Worm (Caenorhabditis elegans): ENCODE data around the gene ZK945.4.
A peak's percentile ranks its signal among the peaks of the same experiment; 100 is the strongest.

ZK945.4 gene

DNA sequence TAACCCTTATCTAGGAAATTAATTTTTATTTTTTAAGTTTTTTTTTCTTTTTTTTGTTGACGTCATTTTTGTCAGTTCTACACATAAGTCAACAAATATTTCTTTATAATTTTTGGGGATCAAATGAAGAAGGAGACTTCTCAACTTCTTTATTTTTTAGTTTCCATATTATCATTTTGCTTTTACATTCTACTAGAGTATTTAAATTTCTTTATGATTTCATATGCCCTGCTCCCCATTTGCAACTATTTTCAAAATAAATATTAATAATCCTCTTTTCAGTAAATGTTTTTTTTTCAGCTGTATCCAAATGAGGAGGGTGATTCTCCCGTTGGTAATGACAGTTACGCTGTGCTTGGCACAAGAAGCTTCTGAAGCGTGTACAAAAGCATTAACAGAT, 31.9 kb upstream of the ZK945.4 start, which contains the start of gene phg-1:
Gene phg-1 (plus strand): TSS at position 301 of the 400 bp plus-strand sequence.
- no peak for TF ChIP-seq ets-4 (tag; optimal IDR thresholded peaks at IDR 0.05)
- no peak for TF ChIP-seq nhr-232 (tag; optimal IDR thresholded peaks at IDR 0.05)
- no peak for TF ChIP-seq ceh-18 (tag; optimal IDR thresholded peaks at IDR 0.05)
- TF ChIP-seq hlh-8 (tag; optimal IDR thresholded peaks at IDR 0.05), result no peak
- TF ChIP-seq pax-1 (tag; optimal IDR thresholded peaks at IDR 0.05), result no peak
- no peak for TF ChIP-seq ceh-14 (tag; optimal IDR thresholded peaks at IDR 0.05)
- TF ChIP-seq odd-2 (tag; optimal IDR thresholded peaks at IDR 0.05), result no peak
- TF ChIP-seq ceh-30 (tag; optimal IDR thresholded peaks at IDR 0.05), result no peak
- no peak for TF ChIP-seq pag-3 (tag; optimal IDR thresholded peaks at IDR 0.05; ENCODE audit: borderline replicate concordance)
- TF ChIP-seq syd-9 (tag; optimal IDR thresholded peaks at IDR 0.05), result no peak
- TF ChIP-seq K09A11.1 (tag; optimal IDR thresholded peaks at IDR 0.05; ENCODE audit: insufficient read depth), result no peak
- TF ChIP-seq ama-1 (optimal IDR thresholded peaks at IDR 0.05), result no peak
- TF ChIP-seq elt-2 (tag; optimal IDR thresholded peaks at IDR 0.05), result no peak
- TF ChIP-seq ceh-48 (tag; optimal IDR thresholded peaks at IDR 0.05), result no peak
- TF ChIP-seq pros-1 (tag; optimal IDR thresholded peaks at IDR 0.05), result no peak
- no peak for TF ChIP-seq tbx-2 (tag; optimal IDR thresholded peaks at IDR 0.05)

ce11 chrII:10136771-10137170, 31.3 kb upstream of the ZK945.4 start:
- TF ChIP-seq pqm-1 (tag; optimal IDR thresholded peaks at IDR 0.05), result no peak
- peak; percentile 83 for TF ChIP-seq ceh-22 (tag; optimal IDR thresholded peaks at IDR 0.05)
- peak; percentile 24 for TF ChIP-seq dmd-4 (tag; optimal IDR thresholded peaks at IDR 0.05; ENCODE audit: borderline replicate concordance)
- TF ChIP-seq ets-4 (tag; optimal IDR thresholded peaks at IDR 0.05), result peak; percentile 41

DNA sequence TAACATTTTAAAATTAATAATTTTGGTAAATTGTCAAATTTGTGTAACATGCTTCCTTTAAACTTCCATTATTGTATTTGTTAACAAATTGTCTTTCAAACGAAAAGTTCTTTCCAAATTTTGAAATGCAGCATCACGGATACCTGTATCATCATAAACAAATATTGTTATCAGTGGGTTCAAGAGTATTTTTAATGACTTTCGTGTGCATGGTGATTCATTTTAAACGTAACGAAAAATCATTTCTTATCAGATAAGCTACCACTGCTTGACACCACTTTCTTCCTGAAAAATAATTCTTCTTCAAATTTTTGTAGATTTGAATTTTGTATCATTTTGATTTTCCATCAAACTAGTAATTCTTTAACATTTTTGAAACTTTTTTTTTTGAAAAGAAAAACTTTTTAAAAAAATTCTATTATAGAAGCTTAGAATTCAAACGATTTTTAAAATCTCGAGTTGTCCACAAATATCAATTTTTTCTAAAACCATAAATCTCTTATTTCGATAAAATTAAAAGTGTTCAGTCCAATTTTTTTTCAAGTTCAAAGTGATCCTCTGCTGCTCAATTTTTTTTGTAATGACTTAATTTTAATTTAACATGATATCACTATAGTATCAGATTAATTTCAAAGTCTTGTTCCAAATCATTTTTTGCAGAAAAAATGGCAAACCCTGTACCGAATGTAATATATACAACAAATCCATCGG, 28.9 kb upstream of the ZK945.4 start, which contains the start of gene F27E5.9:
Gene F27E5.9 (plus strand): TSS at position 661 of the 711 bp plus-strand sequence.
- no peak for TF ChIP-seq che-1 (tag; optimal IDR thresholded peaks at IDR 0.05)
- TF ChIP-seq C38D4.7 (GFP tag; optimal IDR thresholded peaks at IDR 0.05), result no peak
- TF ChIP-seq elt-2 (tag; optimal IDR thresholded peaks at IDR 0.05), result peak; percentile 66
- TF ChIP-seq C08G9.2 (tag; optimal IDR thresholded peaks at IDR 0.05), result no peak

DNA sequence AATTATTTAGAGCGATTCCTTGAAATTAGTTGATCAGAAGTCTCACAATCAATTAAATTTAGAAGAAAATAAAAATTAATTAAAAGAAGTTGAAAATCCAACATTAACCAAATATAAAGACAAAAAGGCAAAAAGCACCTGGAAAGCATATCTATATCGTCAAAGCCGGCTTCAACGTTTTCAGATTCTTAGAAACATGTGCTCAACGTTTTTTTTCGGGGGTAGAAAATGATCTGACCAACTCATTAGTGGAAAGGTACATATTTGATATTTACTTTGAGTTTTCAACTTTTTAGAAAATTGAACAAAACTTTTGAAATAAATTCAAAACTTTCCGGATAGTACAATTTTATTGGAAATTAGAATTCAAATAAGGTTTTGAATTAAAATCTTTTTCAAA, 27.3 kb upstream of the ZK945.4 start:
- TF ChIP-seq hlh-15 (tag; optimal IDR thresholded peaks at IDR 0.05), result no peak
- TF ChIP-seq zip-5 (tag; optimal IDR thresholded peaks at IDR 0.05), result no peak
- TF ChIP-seq unc-42 (tag; optimal IDR thresholded peaks at IDR 0.05), result no peak
- no peak for TF ChIP-seq hlh-8 (tag; optimal IDR thresholded peaks at IDR 0.05)
- no peak for TF ChIP-seq ceh-2 (tag; optimal IDR thresholded peaks at IDR 0.05)
- no peak for TF ChIP-seq ttx-3 (tag; optimal IDR thresholded peaks at IDR 0.05)
- no peak for TF ChIP-seq nhr-11 (tag; optimal IDR thresholded peaks at IDR 0.05)
- TF ChIP-seq sox-2 (GFP tag; IDR thresholded peaks at IDR 0.05), result no peak
- no peak for TF ChIP-seq K02D7.2 (tag; optimal IDR thresholded peaks at IDR 0.05)
- no peak for TF ChIP-seq unc-55 (GFP tag; optimal IDR thresholded peaks at IDR 0.05)
- TF ChIP-seq tbx-2 (tag; optimal IDR thresholded peaks at IDR 0.05), result no peak
- TF ChIP-seq pha-2 (tag; optimal IDR thresholded peaks at IDR 0.05), result no peak
- no peak for TF ChIP-seq pros-1 (tag; optimal IDR thresholded peaks at IDR 0.05)
- TF ChIP-seq sox-4 (tag; optimal IDR thresholded peaks at IDR 0.05), result no peak

DNA sequence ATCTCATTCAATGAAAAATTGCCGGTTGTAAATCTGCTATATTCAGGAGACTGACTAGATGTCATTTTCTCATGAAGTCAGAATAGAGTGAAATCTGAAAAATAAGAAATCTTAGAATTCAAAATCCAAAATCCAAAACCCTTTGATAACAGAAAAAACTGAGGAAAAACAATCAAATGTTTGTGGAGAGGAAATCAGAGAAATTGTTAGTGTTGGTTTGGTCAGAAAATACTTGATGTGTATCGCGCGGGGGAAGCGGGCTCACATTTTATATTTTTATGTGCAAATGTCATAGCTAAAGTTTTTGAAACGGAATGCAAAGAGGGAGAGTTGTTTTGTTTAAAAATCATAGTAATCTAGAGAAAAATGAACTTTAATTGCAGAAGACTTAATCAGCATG, 26.3 kb upstream of the ZK945.4 start, which contains the start of gene F27E5.5:
Gene F27E5.5 (minus strand): TSS at position 101 of the 400 bp plus-strand sequence.
- TF ChIP-seq sdc-2 (tag; optimal IDR thresholded peaks at IDR 0.05), result no peak
- TF ChIP-seq C08G9.2 (tag; optimal IDR thresholded peaks at IDR 0.05), result no peak
- no peak for TF ChIP-seq npax-4 (tag; optimal IDR thresholded peaks at IDR 0.05)
- no peak for TF ChIP-seq ceh-24 (tag; optimal IDR thresholded peaks at IDR 0.05)
- no peak for TF ChIP-seq sox-2 (GFP tag; IDR thresholded peaks at IDR 0.05)
- TF ChIP-seq fax-1 (tag; optimal IDR thresholded peaks at IDR 0.05), result no peak
- no peak for TF ChIP-seq mec-3 (tag; optimal IDR thresholded peaks at IDR 0.05; ENCODE audit: borderline replicate concordance)
- TF ChIP-seq ceh-14 (tag; optimal IDR thresholded peaks at IDR 0.05), result no peak
